Fruit fly (Drosophila melanogaster) Kc167 (cell line): Measurements from ENCODE around the gene Syx7.

Experiments used
- Myc ChIP-seq: fragments of >200 bp; optimal IDR thresholded peaks from 2 replicates; lab custom pipeline; 2017; ENCODE audit warnings: missing external identifiers
- Sin3A ChIP-seq: fragments of >200 bp; optimal IDR thresholded peaks from 2 replicates; lab custom pipeline; 2018; ENCODE audit warnings: missing external identifiers
- h ChIP-seq: fragments of >200 bp; optimal IDR thresholded peaks from 3 replicates; lab custom pipeline; 2018; ENCODE audit warnings: missing external identifiers
- insv ChIP-seq: fragments of >200 bp; optimal IDR thresholded peaks from 3 replicates; lab custom pipeline; 2018; ENCODE audit warnings: missing external identifiers
- psq ChIP-seq: fragments of >200 bp; optimal IDR thresholded peaks from 2 replicates; lab custom pipeline; 2017; ENCODE audit warnings: missing external identifiers

- no peak for TF ChIP-seq h
- TF ChIP-seq Sin3A (lab: Kevin White, UChicago) = no peak
- TF ChIP-seq psq (lab: Kevin White, UChicago) = no peak
- no peak for TF ChIP-seq Myc (lab: Kevin White, UChicago)
- TF ChIP-seq insv (lab: Kevin White, UChicago) = no peak
Measured at dm6 chr3L:21400206-21400605, 45.4 kb upstream of the Syx7 start.
